Fruit fly (Drosophila melanogaster): ENCODE results near the gene CG14269.

CG14269 gene

dm6 chrX:3476009-3476408, 40.4 kb upstream of the CG14269 start (continued):
- TF ChIP-seq CG1621 (tag; optimal IDR thresholded peaks at IDR 0.05), result peak; percentile 57
- peak; percentile 72 for TF ChIP-seq CG6276 (GFP tag; optimal IDR thresholded peaks at IDR 0.05)
- TF ChIP-seq CG6163 (GFP tag; IDR thresholded peaks at IDR 0.05), result peak; percentile 85
- no peak for TF ChIP-seq Hr38 (GFP tag; optimal IDR thresholded peaks at IDR 0.05)
- peak; percentile 50 for TF ChIP-seq Sox15 (GFP tag; optimal IDR thresholded peaks at IDR 0.05)
- TF ChIP-seq fkh (GFP tag; optimal IDR thresholded peaks at IDR 0.05), result no peak
- peak; percentile 80 for TF ChIP-seq Sox102F (GFP tag; optimal IDR thresholded peaks at IDR 0.05)
- peak; percentile 79 for TF ChIP-seq pdm3 (GFP tag; optimal IDR thresholded peaks at IDR 0.05)
- TF ChIP-seq CG10631 (GFP tag; optimal IDR thresholded peaks at IDR 0.05), result peak; percentile 75
- TF ChIP-seq CG8119 (GFP tag; IDR thresholded peaks at IDR 0.05), result peak; percentile 78
- TF ChIP-seq CG4318 (GFP tag; optimal IDR thresholded peaks at IDR 0.05), result peak; percentile 70
- peak; percentile 50 for TF ChIP-seq fd59A (GFP tag; optimal IDR thresholded peaks at IDR 0.05)
- TF ChIP-seq OdsH (GFP tag; optimal IDR thresholded peaks at IDR 0.05), result peak; percentile 78
- peak; percentile 41 for TF ChIP-seq Blimp-1 (GFP tag; optimal IDR thresholded peaks at IDR 0.05)
- TF ChIP-seq Hr4 (GFP tag; optimal IDR thresholded peaks at IDR 0.05), result peak; percentile 83
- TF ChIP-seq salr (GFP tag; optimal IDR thresholded peaks at IDR 0.05), result peak; percentile 23 to 70
- peak; percentile 66 for TF ChIP-seq CG10669 (GFP tag; optimal IDR thresholded peaks at IDR 0.05)
- peak; percentile 63 for TF ChIP-seq dac (GFP tag; optimal IDR thresholded peaks at IDR 0.05)
- peak; percentile 77 for TF ChIP-seq cyc (GFP tag; optimal IDR thresholded peaks at IDR 0.05)
- peak; percentile 67 for TF ChIP-seq CG6792 (GFP tag; optimal IDR thresholded peaks at IDR 0.05)
- TF ChIP-seq vri (GFP tag; optimal IDR thresholded peaks at IDR 0.05), result peak; percentile 31
- peak; percentile 59 for TF ChIP-seq spab (GFP tag; optimal IDR thresholded peaks at IDR 0.05)
- TF ChIP-seq topi (GFP tag; optimal IDR thresholded peaks at IDR 0.05), result peak; percentile 82
- TF ChIP-seq Eip93F (GFP tag; optimal IDR thresholded peaks at IDR 0.05), result no peak

- peak; percentile 57 for TF ChIP-seq CG3919 (GFP tag; optimal IDR thresholded peaks at IDR 0.05)
- TF ChIP-seq Ets96B (tag; optimal IDR thresholded peaks at IDR 0.05), result peak; percentile 88
- TF ChIP-seq CG4318 (GFP tag; optimal IDR thresholded peaks at IDR 0.05), result peak; percentile 65
- peak; percentile 8 for TF ChIP-seq cyc (GFP tag; optimal IDR thresholded peaks at IDR 0.05)
- TF ChIP-seq CG15336 (GFP tag; IDR thresholded peaks at IDR 0.05), result peak; percentile 66
- TF ChIP-seq Eip93F (GFP tag; optimal IDR thresholded peaks at IDR 0.05), result no peak
- TF ChIP-seq CG34406 (GFP tag; optimal IDR thresholded peaks at IDR 0.05), result peak; percentile 83
- peak; percentile 50 for TF ChIP-seq Eip75B (GFP tag; optimal IDR thresholded peaks at IDR 0.05)
- peak; percentile 32; the same call in 1 of the 2 replicates for TF ChIP-seq Gug (GFP tag; IDR thresholded peaks at IDR 0.05)
- TF ChIP-seq vri (GFP tag; optimal IDR thresholded peaks at IDR 0.05), result peak; percentile 37
- TF ChIP-seq CG11294 (GFP tag; IDR thresholded peaks at IDR 0.05), result no peak
- peak; percentile 72 for TF ChIP-seq CG10631 (GFP tag; optimal IDR thresholded peaks at IDR 0.05)
- peak; percentile 42 for TF ChIP-seq CG11902 (GFP tag; optimal IDR thresholded peaks at IDR 0.05)
- TF ChIP-seq Met (GFP tag; optimal IDR thresholded peaks at IDR 0.05), result peak; percentile 22
- peak; percentile 25 for TF ChIP-seq Sox102F (GFP tag; optimal IDR thresholded peaks at IDR 0.05)
- TF ChIP-seq CG6808 (GFP tag; optimal IDR thresholded peaks at IDR 0.05), result peak; percentile 91
- peak; percentile 33 for TF ChIP-seq fkh (GFP tag; optimal IDR thresholded peaks at IDR 0.05)
- TF ChIP-seq net (GFP tag; optimal IDR thresholded peaks at IDR 0.05), result peak; percentile 80
- TF ChIP-seq Smox (GFP tag; optimal IDR thresholded peaks at IDR 0.05), result peak; percentile 7
- peak; percentile 36 for TF ChIP-seq Hr4 (GFP tag; optimal IDR thresholded peaks at IDR 0.05)
- TF ChIP-seq CG10669 (GFP tag; optimal IDR thresholded peaks at IDR 0.05), result peak; percentile 92
- peak; percentile 90 for TF ChIP-seq CG3032 (tag; optimal IDR thresholded peaks at IDR 0.05)
- peak; percentile 66 for TF ChIP-seq Blimp-1 (GFP tag; optimal IDR thresholded peaks at IDR 0.05)
- TF ChIP-seq svp (GFP tag), result peak; percentile 72
- TF ChIP-seq CG8632 (GFP tag; optimal IDR thresholded peaks at IDR 0.05), result peak; percentile 81
- peak; percentile 63 for TF ChIP-seq CG6792 (GFP tag; optimal IDR thresholded peaks at IDR 0.05)
- peak; percentile 60 for TF ChIP-seq CG6854 (GFP tag; optimal IDR thresholded peaks at IDR 0.05)
- TF ChIP-seq CG8319 (GFP tag; optimal IDR thresholded peaks at IDR 0.05), result peak; percentile 58
- peak; percentile 34 for TF ChIP-seq topi (GFP tag; optimal IDR thresholded peaks at IDR 0.05)
- TF ChIP-seq acj6 (GFP tag; optimal IDR thresholded peaks at IDR 0.05), result peak; percentile 57
- no peak for TF ChIP-seq Hr39 (GFP tag; optimal IDR thresholded peaks at IDR 0.05)
- peak; percentile 80 for TF ChIP-seq eg (GFP tag; IDR thresholded peaks at IDR 0.05)
- peak; percentile 63 for TF ChIP-seq CG11762 (GFP tag; optimal IDR thresholded peaks at IDR 0.05; ENCODE audit: insufficient read depth)
- no peak for TF ChIP-seq CG31627 (GFP tag; optimal IDR thresholded peaks at IDR 0.05)
- peak; percentile 21 for TF ChIP-seq lz (GFP tag; optimal IDR thresholded peaks at IDR 0.05)
These were observed 39.2 kb upstream of the CG14269 start, which contains the start of gene CG12206 for dm6 chrX:3474476-3475439. TSS of gene CG12206 (minus strand) at chrX:3474524.
